Fruit fly (Drosophila melanogaster) whole organism, embryonic: Measurements from ENCODE around the gene CG33160.
A peak's percentile ranks its signal among the peaks of the same experiment; 100 is the strongest.

Experiments
- Awh ChIP-seq: fragments of 200-800 bp; sonication (Bioruptor generic); IDR thresholded peaks from 2 replicates; pipeline ENCODE4, ENCODE4 v1.3.6; 2022; ENCODE audit warnings: missing biosample characterization, missing genetic modification characterization
- B-H2 ChIP-seq: fragments of 200-800 bp; sonication (Bioruptor generic); optimal IDR thresholded peaks from 2 replicates; lab custom pipeline; 2018; ENCODE audit warnings: missing biosample characterization, mild to moderate bottlenecking, missing genetic modification characterization
- BEAF-32 ChIP-seq: fragments of 200-800 bp; sonication (Bioruptor generic); optimal IDR thresholded peaks from 3 replicates; lab custom pipeline; 2017; ENCODE audit warnings: missing biosample characterization, missing genetic modification characterization, mild to moderate bottlenecking, moderate library complexity, missing genetic modification reagents
- Bgb ChIP-seq: fragments of 200-800 bp; sonication (Bioruptor generic); IDR thresholded peaks from 2 replicates; pipeline ENCODE4 v1.3.6; 2022; ENCODE audit warnings: missing biosample characterization, missing genetic modification characterization; ENCODE audit not compliant: partially characterized antibody
- Bteb2 ChIP-seq: fragments of 200-800 bp; sonication (Bioruptor generic); optimal IDR thresholded peaks from 2 replicates; lab custom pipeline; 2016; ENCODE audit warnings: missing biosample characterization, missing genetic modification characterization
- CG10267 ChIP-seq: fragments of 200-800 bp; sonication (Bioruptor generic); optimal IDR thresholded peaks from 2 replicates; lab custom pipeline; 2018; ENCODE audit warnings: missing biosample characterization, mild to moderate bottlenecking, missing genetic modification characterization, moderate library complexity
- CG10543 ChIP-seq: fragments of 200-800 bp; sonication (Bioruptor generic); optimal IDR thresholded peaks from 3 replicates; lab custom pipeline; 2017; ENCODE audit warnings: missing biosample characterization, mild to moderate bottlenecking, missing genetic modification characterization, moderate library complexity
- CG12071 ChIP-seq: fragments of 200-800 bp; sonication (Bioruptor generic); optimal IDR thresholded peaks from 3 replicates; lab custom pipeline; 2018; ENCODE audit warnings: missing biosample characterization, mild to moderate bottlenecking, missing genetic modification characterization
- CG12942 ChIP-seq: fragments of 200-800 bp; sonication (Bioruptor generic); optimal IDR thresholded peaks from 3 replicates; lab custom pipeline; 2016; ENCODE audit warnings: missing biosample characterization, missing genetic modification characterization
- CG14050 ChIP-seq: fragments of 200-800 bp; sonication (Bioruptor generic); IDR thresholded peaks from 3 replicates; pipeline ENCODE4 v1.3.6; 2022; ENCODE audit warnings: missing biosample characterization, missing genetic modification characterization
- CG15269 ChIP-seq: fragments of 200-800 bp; sonication (Bioruptor generic); optimal IDR thresholded peaks from 2 replicates; lab custom pipeline; 2018; ENCODE audit warnings: missing biosample characterization, mild to moderate bottlenecking, missing genetic modification characterization, moderate library complexity
- CG16813 ChIP-seq: fragments of 200-800 bp; sonication (Bioruptor generic); IDR thresholded peaks from 3 replicates; pipeline ENCODE4 v1.3.6; 2022; ENCODE audit warnings: missing biosample characterization, missing genetic modification characterization; ENCODE audit not compliant: partially characterized antibody
- CG2889 ChIP-seq: fragments of 200-800 bp; sonication (Bioruptor generic); IDR thresholded peaks from 3 replicates; pipeline ENCODE4 v1.3.6; 2022; ENCODE audit warnings: missing biosample characterization, missing genetic modification characterization
- CG30020 ChIP-seq: fragments of 200-800 bp; optimal IDR thresholded peaks from 2 replicates; lab custom pipeline; 2019; ENCODE audit warnings: missing biosample characterization, mild to moderate bottlenecking, missing genetic modification characterization, moderate library complexity
- CG30403 ChIP-seq: fragments of 200-800 bp; sonication (Bioruptor generic); optimal IDR thresholded peaks from 3 replicates; lab custom pipeline; 2016; ENCODE audit warnings: missing biosample characterization, missing genetic modification characterization
- CG32532 ChIP-seq: fragments of 200-800 bp; sonication (Bioruptor generic); IDR thresholded peaks from 2 replicates; pipeline ENCODE4 v1.3.6; 2022; ENCODE audit warnings: missing biosample characterization, missing genetic modification characterization
- CG34376 ChIP-seq: fragments of 200-800 bp; sonication (Bioruptor generic); optimal IDR thresholded peaks from 2 replicates; lab custom pipeline; 2018; ENCODE audit warnings: missing biosample characterization, mild to moderate bottlenecking, missing genetic modification characterization
- CG3995 ChIP-seq: fragments of 200-800 bp; sonication (Bioruptor generic); optimal IDR thresholded peaks from 3 replicates; lab custom pipeline; 2016; ENCODE audit warnings: missing biosample characterization, missing genetic modification characterization
- CG5180 ChIP-seq: fragments of 200-800 bp; sonication (Bioruptor generic); optimal IDR thresholded peaks from 3 replicates; lab custom pipeline; 2017; ENCODE audit warnings: missing biosample characterization, missing genetic modification characterization, mild to moderate bottlenecking, moderate library complexity, missing genetic modification reagents
- CG6791 ChIP-seq: fragments of 200-800 bp; sonication (Bioruptor generic); IDR thresholded peaks from 3 replicates; pipeline ENCODE4 v1.3.6; 2022; ENCODE audit warnings: missing biosample characterization, missing genetic modification characterization; ENCODE audit not compliant: partially characterized antibody
- CG7963 ChIP-seq: fragments of 200-800 bp; sonication (Bioruptor generic); IDR thresholded peaks from 3 replicates; pipeline ENCODE4 v1.3.6; 2022; ENCODE audit warnings: missing biosample characterization, missing genetic modification characterization; ENCODE audit not compliant: partially characterized antibody
- CG9609 ChIP-seq: fragments of 200-800 bp; sonication (Bioruptor generic); optimal IDR thresholded peaks from 3 replicates; lab custom pipeline; 2016; ENCODE audit warnings: missing biosample characterization, missing genetic modification characterization
- D19A ChIP-seq: fragments of 200-800 bp; optimal IDR thresholded peaks from 3 replicates; lab custom pipeline; 2019; ENCODE audit warnings: missing biosample characterization, mild to moderate bottlenecking, missing genetic modification characterization, moderate library complexity
- D19B ChIP-seq: fragments of 200-800 bp; sonication (Bioruptor generic); optimal IDR thresholded peaks from 2 replicates; lab custom pipeline; 2017; ENCODE audit warnings: missing biosample characterization, mild to moderate bottlenecking, missing genetic modification characterization
- Dad ChIP-seq: fragments of 200-800 bp; sonication (Bioruptor generic); optimal IDR thresholded peaks from 3 replicates; lab custom pipeline; 2016; ENCODE audit warnings: missing biosample characterization, missing genetic modification characterization
- Dfd ChIP-seq, 2 experiments: fragments of >200 bp; optimal IDR thresholded peaks; 2 replicates each; lab custom pipeline; 2017; ENCODE audit warnings: missing biosample characterization in 2 of 2, missing genetic modification characterization in 2 of 2
- Doc3 ChIP-seq: fragments of 200-800 bp; sonication (Bioruptor generic); IDR thresholded peaks from 3 replicates; pipeline ENCODE4 v1.3.6; 2022; ENCODE audit warnings: missing biosample characterization, missing genetic modification characterization; ENCODE audit not compliant: partially characterized antibody
- H2.0 ChIP-seq: fragments of 200-800 bp; sonication (Bioruptor generic); IDR thresholded peaks from 2 replicates; pipeline ENCODE4 v1.3.6; 2022; ENCODE audit warnings: missing biosample characterization, missing genetic modification characterization
- HLH54F ChIP-seq: fragments of 200-800 bp; sonication (Bioruptor generic); optimal IDR thresholded peaks from 3 replicates; lab custom pipeline; 2016; ENCODE audit warnings: missing biosample characterization, missing genetic modification characterization
- Pdp1 ChIP-seq, 2 experiments: fragments of 200-800 bp; sonication (Bioruptor generic); optimal IDR thresholded peaks; 3 replicates each; lab custom pipeline; 2016; ENCODE audit warnings: missing biosample characterization in 2 of 2, missing genetic modification characterization in 2 of 2, mild to moderate bottlenecking in 1 of 2, moderate library complexity in 1 of 2
- Ptx1 ChIP-seq: fragments of 200-800 bp; sonication (Bioruptor generic); IDR thresholded peaks from 2 replicates; pipeline ENCODE4 v1.3.6; 2022; ENCODE audit warnings: missing biosample characterization, missing genetic modification characterization
- Rfx ChIP-seq: fragments of 200-800 bp; sonication (Bioruptor generic); IDR thresholded peaks from 2 replicates; pipeline ENCODE4 v1.3.6; 2022; ENCODE audit warnings: missing biosample characterization, missing genetic modification characterization
- YL-1 ChIP-seq: fragments of 200-800 bp; sonication (Bioruptor generic); optimal IDR thresholded peaks from 3 replicates; lab custom pipeline; 2017; ENCODE audit warnings: missing biosample characterization, mild to moderate bottlenecking, missing genetic modification characterization
- ci ChIP-seq: fragments of 200-800 bp; sonication (Bioruptor generic); IDR thresholded peaks from 3 replicates; pipeline ENCODE4 v1.3.6; 2022; ENCODE audit warnings: missing biosample characterization, missing genetic modification characterization
- crp ChIP-seq, 2 experiments: fragments of 200-800 bp; sonication (Bioruptor generic); optimal IDR thresholded peaks; 2 replicates in 1 of 2; 3 replicates in 1 of 2; lab custom pipeline; 2017; ENCODE audit warnings: missing biosample characterization in 2 of 2, missing genetic modification characterization in 2 of 2, mild to moderate bottlenecking in 1 of 2, moderate library complexity in 1 of 2
- dm ChIP-seq: fragments of 200-800 bp; sonication (Bioruptor generic); optimal IDR thresholded peaks from 3 replicates; lab custom pipeline; 2016; ENCODE audit warnings: missing biosample characterization, missing genetic modification characterization
- grau ChIP-seq: fragments of 200-800 bp; optimal IDR thresholded peaks from 3 replicates; lab custom pipeline; 2019; ENCODE audit warnings: missing biosample characterization, mild to moderate bottlenecking, missing genetic modification characterization, moderate library complexity
- hb ChIP-seq: fragments of 200-800 bp; sonication (Bioruptor generic); IDR thresholded peaks from 3 replicates; pipeline ENCODE4 v1.3.6; 2022; ENCODE audit warnings: missing biosample characterization, missing genetic modification characterization; ENCODE audit not compliant: partially characterized antibody
- mam ChIP-seq: fragments of 200-800 bp; sonication (Bioruptor generic); optimal IDR thresholded peaks from 3 replicates; lab custom pipeline; 2016; ENCODE audit warnings: missing biosample characterization, missing genetic modification characterization
- nerfin-1 ChIP-seq: fragments of 200-800 bp; sonication (Bioruptor generic); optimal IDR thresholded peaks from 3 replicates; lab custom pipeline; 2019; ENCODE audit warnings: missing biosample characterization, mild to moderate bottlenecking, missing genetic modification characterization, moderate library complexity
- nerfin-2 ChIP-seq: fragments of 200-800 bp; sonication (Bioruptor generic); IDR thresholded peaks from 2 replicates; pipeline ENCODE4 v1.3.6; 2022; ENCODE audit warnings: missing biosample characterization, missing genetic modification characterization; ENCODE audit not compliant: partially characterized antibody
- pb ChIP-seq: fragments of 200-800 bp; sonication (Bioruptor generic); optimal IDR thresholded peaks from 3 replicates; lab custom pipeline; 2016; ENCODE audit warnings: missing biosample characterization, missing genetic modification characterization
- pfk ChIP-seq: fragments of 200-800 bp; sonication (Bioruptor generic); optimal IDR thresholded peaks from 2 replicates; lab custom pipeline; 2018; ENCODE audit warnings: missing biosample characterization, mild to moderate bottlenecking, missing genetic modification characterization, moderate library complexity
- row ChIP-seq: fragments of 200-800 bp; sonication (Bioruptor generic); IDR thresholded peaks from 3 replicates; pipeline ENCODE4 v1.3.6; 2022; ENCODE audit warnings: missing biosample characterization, missing genetic modification characterization
- sob ChIP-seq: fragments of 200-800 bp; sonication (Bioruptor generic); IDR thresholded peaks from 2 replicates; pipeline ENCODE4 v1.3.6; 2022; ENCODE audit warnings: missing biosample characterization, missing genetic modification characterization
- sug ChIP-seq: fragments of 200-800 bp; optimal IDR thresholded peaks from 2 replicates; lab custom pipeline; 2019; ENCODE audit warnings: missing biosample characterization, mild to moderate bottlenecking, missing genetic modification characterization, moderate library complexity
- trem ChIP-seq: fragments of 200-800 bp; optimal IDR thresholded peaks from 3 replicates; lab custom pipeline; 2019; ENCODE audit warnings: missing biosample characterization, mild to moderate bottlenecking, missing genetic modification characterization, moderate library complexity
- ttk ChIP-seq: fragments of 200-800 bp; sonication (Bioruptor generic); IDR thresholded peaks from 2 replicates; pipeline ENCODE4 v2.1.2; 2022; ENCODE audit warnings: missing biosample characterization, missing genetic modification characterization
- zfh2 ChIP-seq: fragments of 200-800 bp; sonication (Bioruptor generic); optimal IDR thresholded peaks from 2 replicates; lab custom pipeline; 2016; ENCODE audit warnings: missing biosample characterization, missing genetic modification characterization

CG33160 gene

DNA sequence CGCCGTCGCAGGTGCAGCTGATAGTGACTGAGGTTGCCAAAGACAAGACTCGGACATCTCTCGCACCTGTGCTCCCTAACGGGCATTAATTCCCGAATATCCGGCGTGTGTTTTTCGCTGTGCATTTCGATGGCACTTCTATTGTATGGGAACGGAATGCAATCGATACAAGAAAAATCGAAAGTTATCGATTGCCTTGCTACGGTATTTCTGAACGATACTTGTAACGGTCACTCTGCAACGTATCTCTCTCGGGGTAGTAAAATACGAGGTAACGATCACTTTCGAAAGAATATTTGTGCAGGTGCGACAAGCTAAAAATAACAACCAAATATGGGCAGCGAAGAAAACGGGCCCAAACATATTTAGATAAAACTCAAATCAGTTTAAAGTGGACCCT is 41.2 kb downstream of the CG33160 start, which contains the start of gene CG32280 (continued):
- TF ChIP-seq CG30020 (tag; lab: Kevin White, UChicago) = peak; percentile 31
- peak; percentile 77 for TF ChIP-seq CG3995 (GFP tag; lab: Kevin White, UChicago)
- peak; percentile 7 for TF ChIP-seq pb
- TF ChIP-seq Bgb (GFP tag; lab: Robert Waterston, UW) = peak; percentile 95
- peak; percentile 68; the same call in 1 of the 3 replicates for TF ChIP-seq ci
- TF ChIP-seq CG10543 = peak; percentile 10
- peak; percentile 66; the same call in 2 of the 3 replicates for TF ChIP-seq CG7963
- TF ChIP-seq Rfx (GFP tag; lab: Robert Waterston, UW) = peak; percentile 43; the same call in 1 of the 2 replicates
- TF ChIP-seq D19B (GFP tag; lab: Kevin White, UChicago) = peak; percentile 22
- TF ChIP-seq Bteb2 (GFP tag; lab: Kevin White, UChicago) = peak; percentile 5
- TF ChIP-seq CG2889 (GFP tag; lab: Robert Waterston, UW) = no peak
- peak; percentile 74 for TF ChIP-seq Doc3 (GFP tag; lab: Robert Waterston, UW)
- TF ChIP-seq row (GFP tag; lab: Robert Waterston, UW) = peak; percentile 62
- peak; percentile 59 for TF ChIP-seq trem (tag; lab: Kevin White, UChicago)
- TF ChIP-seq zfh2 (GFP tag; lab: Kevin White, UChicago) = peak; percentile 31
- TF ChIP-seq pfk = peak; percentile 69
- TF ChIP-seq CG30403 = peak; percentile 6
- TF ChIP-seq mam (GFP tag; lab: Kevin White, UChicago) = peak; percentile 48
- TF ChIP-seq CG12942 (GFP tag; lab: Kevin White, UChicago) = no peak
- peak; percentile 69 for TF ChIP-seq CG34376
- TF ChIP-seq nerfin-2 (GFP tag; lab: Robert Waterston, UW) = peak; percentile 81
- peak; percentile 30 for TF ChIP-seq grau
- peak; percentile 89 for TF ChIP-seq CG6791 (GFP tag; lab: Robert Waterston, UW)
- no peak for TF ChIP-seq CG15269
- peak; percentile 22 for TF ChIP-seq sug (tag; lab: Kevin White, UChicago)
- peak; percentile 24 for TF ChIP-seq YL-1 (GFP tag; lab: Kevin White, UChicago)
- TF ChIP-seq Dad = peak; percentile 32
- TF ChIP-seq BEAF-32 = peak; percentile 85
- peak; percentile 32; the same call in 1 of the 2 replicates for TF ChIP-seq CG32532 (GFP tag; lab: Robert Waterston, UW)
- peak; percentile 17 for TF ChIP-seq D19A
- TF ChIP-seq hb (GFP tag; lab: Robert Waterston, UW) = peak; percentile 73
- peak in 1 of 2 experiments; percentile 49 for TF ChIP-seq Pdp1 (GFP tag; optimal IDR thresholded peaks at IDR 0.05; lab: Kevin White, UChicago)
- peak; percentile 48 for TF ChIP-seq CG10267 (tag; lab: Kevin White, UChicago)
- peak; percentile 82 for TF ChIP-seq CG16813 (GFP tag; lab: Robert Waterston, UW)
- TF ChIP-seq B-H2 (GFP tag; lab: Kevin White, UChicago) = peak; percentile 20
- no peak for TF ChIP-seq Awh (GFP tag; lab: Robert Waterston, UW)
- peak; percentile 25; the same call in 1 of the 2 replicates for TF ChIP-seq Ptx1
- no peak for TF ChIP-seq CG5180 (GFP tag; lab: Kevin White, UChicago)
- TF ChIP-seq nerfin-1 = peak; percentile 58
- TF ChIP-seq HLH54F (GFP tag; lab: Kevin White, UChicago) = peak; percentile 3
- TF ChIP-seq dm (GFP tag; lab: Kevin White, UChicago) = peak; percentile 26
- no peak for TF ChIP-seq Dfd (GFP tag; optimal IDR thresholded peaks at IDR 0.05; lab: Kevin White, UChicago)
- no peak for TF ChIP-seq H2.0 (GFP tag; lab: Robert Waterston, UW)
- no peak for TF ChIP-seq CG14050 (GFP tag; lab: Robert Waterston, UW)
- no peak for TF ChIP-seq CG12071
- peak; percentile 20 for TF ChIP-seq CG9609 (GFP tag; lab: Kevin White, UChicago)
- peak; percentile 58; the same call in 1 of the 2 replicates for TF ChIP-seq sob (GFP tag; lab: Robert Waterston, UW)
- no peak for TF ChIP-seq crp (GFP tag; optimal IDR thresholded peaks at IDR 0.05; lab: Kevin White, UChicago)
- 0 out of 2 replicates have a peak, but pooled peaks have one; percentile 7 for TF ChIP-seq ttk (GFP tag; lab: Robert Waterston, UW)
